Fruit fly (Drosophila melanogaster): Measurements from ENCODE around the gene CG4956.

- TF ChIP-seq CG8159 (tag; optimal IDR thresholded peaks at IDR 0.05) = no peak
- no peak for TF ChIP-seq CG12605 (GFP tag; IDR thresholded peaks at IDR 0.05)
- no peak for TF ChIP-seq CG34367 (tag; optimal IDR thresholded peaks at IDR 0.05)
- TF ChIP-seq CG17806 (tag; optimal IDR thresholded peaks at IDR 0.05) = no peak
- TF ChIP-seq EcR (GFP tag; optimal IDR thresholded peaks at IDR 0.05) = no peak
- TF ChIP-seq rn (GFP tag; IDR thresholded peaks at IDR 0.05) = no peak
- no peak for TF ChIP-seq fd96Ca (GFP tag; IDR thresholded peaks at IDR 0.05)
- no peak for TF ChIP-seq D1 (tag; optimal IDR thresholded peaks at IDR 0.05)
These were observed 2.0 kb downstream of the CG4956 start, which contains the start of gene CG17196 for dm6 chr3R:25776137-25776536.
